Worm (Caenorhabditis elegans) whole organism, L3 larva: Measurements from ENCODE around the gene gpa-18.

Experiments
- nhr-11 ChIP-seq: fragments of 150-350 bp; optimal IDR thresholded peaks from 2 replicates; lab custom pipeline; 2014; ENCODE audit warnings: missing biosample characterization, missing genetic modification characterization
- nhr-43 ChIP-seq: sonication (generic microtip); optimal IDR thresholded peaks from 2 replicates; lab custom pipeline; 2016; ENCODE audit warnings: mild to moderate bottlenecking, missing genetic modification characterization, missing compliant biosample characterization; ENCODE audit not compliant: poor library complexity, severe bottlenecking
- snpc-4 ChIP-seq: fragments of 150-350 bp; optimal IDR thresholded peaks from 2 replicates; lab custom pipeline; 2014; ENCODE audit warnings: missing biosample characterization, missing genetic modification characterization

DNA sequence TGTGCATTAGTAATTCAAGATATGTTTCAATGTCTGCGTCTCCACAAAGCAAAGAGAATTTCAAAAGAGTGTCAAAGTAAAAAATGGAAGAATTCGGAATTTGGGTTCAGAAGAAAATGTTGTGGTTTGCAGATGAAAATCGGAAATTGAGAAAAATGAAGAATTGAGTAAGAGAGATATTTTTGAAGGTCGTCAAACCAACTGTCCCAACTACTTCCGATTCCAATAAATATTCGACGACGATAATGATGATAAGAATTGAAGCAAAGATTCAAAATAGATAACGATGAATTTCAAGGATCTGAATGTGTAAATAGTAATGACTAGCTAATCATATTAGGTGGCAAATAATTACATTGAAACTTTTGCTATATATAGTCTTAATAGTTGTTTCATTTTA lies 55.5 kb downstream of the gpa-18 start:
- no peak for TF ChIP-seq nhr-11
- TF ChIP-seq snpc-4, result no peak
- TF ChIP-seq nhr-43 (tag; lab: Kevin White, UChicago), result no peak
